Fruit fly (Drosophila melanogaster): ENCODE measurements around the gene CG18558.

The CG18558 gene

dm6 chr2L:2856960-2857584 lies 12.8 kb upstream of the CG18558 start, which contains the start of gene CG2991 (continued):
- TF ChIP-seq CG8089 (GFP tag; optimal IDR thresholded peaks at IDR 0.05), result no peak
- TF ChIP-seq CG6175 (GFP tag; IDR thresholded peaks at IDR 0.05), result no peak
- TF ChIP-seq CG18619 (GFP tag; optimal IDR thresholded peaks at IDR 0.05), result no peak
- peak; percentile 65 for TF ChIP-seq ssp (GFP tag; IDR thresholded peaks at IDR 0.05)
- TF ChIP-seq CG12219 (GFP tag; optimal IDR thresholded peaks at IDR 0.05), result no peak
- TF ChIP-seq CG1832 (GFP tag; optimal IDR thresholded peaks at IDR 0.05), result no peak
- no peak for TF ChIP-seq CG8359 (GFP tag; optimal IDR thresholded peaks at IDR 0.05; ENCODE audit: borderline replicate concordance)
- no peak for TF ChIP-seq gsb (GFP tag; IDR thresholded peaks at IDR 0.05)
- TF ChIP-seq Med (GFP tag), result peak; percentile 85
- TF ChIP-seq CG34224 (GFP tag; IDR thresholded peaks at IDR 0.05; ENCODE audit: partially characterized antibody), result peak; percentile 81
- TF ChIP-seq ash1 (GFP tag; optimal IDR thresholded peaks at IDR 0.05), result no peak
- no peak for TF ChIP-seq cato (GFP tag; optimal IDR thresholded peaks at IDR 0.05; ENCODE audit: borderline replicate concordance)
- TF ChIP-seq CG6689 (GFP tag; IDR thresholded peaks at IDR 0.05), result no peak
- TF ChIP-seq BEAF-32 (GFP tag; optimal IDR thresholded peaks at IDR 0.05), result peak; percentile 93
- TF ChIP-seq Gsc (GFP tag; IDR thresholded peaks at IDR 0.05), result no peak
- no peak for TF ChIP-seq ewg (GFP tag; optimal IDR thresholded peaks at IDR 0.05)
- TF ChIP-seq Bteb2 (GFP tag; optimal IDR thresholded peaks at IDR 0.05), result no peak
- TF ChIP-seq trem (tag; optimal IDR thresholded peaks at IDR 0.05), result peak; percentile 78
- TF ChIP-seq peb (GFP tag; IDR thresholded peaks at IDR 0.05), result no peak
- 0 out of 3 replicates have a peak, but pooled peaks have one; percentile 40 for TF ChIP-seq CG2199 (GFP tag; IDR thresholded peaks at IDR 0.05)
- no peak for TF ChIP-seq CG8944 (GFP tag; optimal IDR thresholded peaks at IDR 0.05)
- peak; percentile 9 for TF ChIP-seq nerfin-1 (tag; optimal IDR thresholded peaks at IDR 0.05)
- TF ChIP-seq Opbp (GFP tag; IDR thresholded peaks at IDR 0.05; ENCODE audit: partially characterized antibody), result peak; percentile 94
- TF ChIP-seq dpn (GFP tag; optimal IDR thresholded peaks at IDR 0.05), result peak in 1 of 2 experiments; percentile 22
- peak; percentile 83 for TF ChIP-seq Dll (GFP tag; IDR thresholded peaks at IDR 0.05; ENCODE audit: partially characterized antibody)
- TF ChIP-seq E2f2 (GFP tag; IDR thresholded peaks at IDR 0.05), result peak; percentile 89
- TF ChIP-seq H15 (GFP tag; IDR thresholded peaks at IDR 0.05), result no peak
- TF ChIP-seq sima (GFP tag; optimal IDR thresholded peaks at IDR 0.05), result no peak
- TF ChIP-seq sna (GFP tag; IDR thresholded peaks at IDR 0.05; ENCODE audit: partially characterized antibody), result peak; percentile 87
- peak; percentile 4 for TF ChIP-seq PHDP (tag; optimal IDR thresholded peaks at IDR 0.05)
- TF ChIP-seq Dad (GFP tag; optimal IDR thresholded peaks at IDR 0.05), result no peak
- peak in 1 of 3 experiments; percentile 38 for TF ChIP-seq Stat92E (GFP tag; optimal IDR thresholded peaks at IDR 0.05)
- peak; percentile 81 for TF ChIP-seq hbn (GFP tag; IDR thresholded peaks at IDR 0.05; ENCODE audit: partially characterized antibody)
- no peak for TF ChIP-seq sim (GFP tag; IDR thresholded peaks at IDR 0.05)
- no peak for TF ChIP-seq CG8290 (GFP tag; optimal IDR thresholded peaks at IDR 0.05)
- TF ChIP-seq CG8290 (tag; optimal IDR thresholded peaks at IDR 0.05), result peak in 1 of 2 experiments; percentile 75
- TF ChIP-seq az2 (GFP tag; optimal IDR thresholded peaks at IDR 0.05), result no peak
- TF ChIP-seq CG8281 (tag; optimal IDR thresholded peaks at IDR 0.05), result no peak
- TF ChIP-seq exex (tag; optimal IDR thresholded peaks at IDR 0.05), result peak; percentile 13
- no peak for TF ChIP-seq D (optimal IDR thresholded peaks at IDR 0.05)
- TF ChIP-seq D (GFP tag; optimal IDR thresholded peaks at IDR 0.05), result no peak
- no peak for TF ChIP-seq Sox100B (GFP tag; optimal IDR thresholded peaks at IDR 0.05)
- TF ChIP-seq ken (GFP tag; IDR thresholded peaks at IDR 0.05), result 0 out of 3 replicates have a peak, but pooled peaks have one; percentile 10
- peak; percentile 36 for TF ChIP-seq Abd-B (GFP tag; optimal IDR thresholded peaks at IDR 0.05)
- peak; percentile 8 for TF ChIP-seq dm (GFP tag; optimal IDR thresholded peaks at IDR 0.05)
- no peak for TF ChIP-seq CG30431 (GFP tag; optimal IDR thresholded peaks at IDR 0.05)
- TF ChIP-seq vvl (GFP tag; IDR thresholded peaks at IDR 0.05), result peak; percentile 55
- no peak for TF ChIP-seq CG5953 (GFP tag; IDR thresholded peaks at IDR 0.05)
- no peak for TF ChIP-seq CG18764 (GFP tag; optimal IDR thresholded peaks at IDR 0.05)
- no peak for TF ChIP-seq CG15011 (GFP tag; optimal IDR thresholded peaks at IDR 0.05)
